Worm (Caenorhabditis elegans) whole organism, late embryonic: ENCODE results near the gene pqn-35.

ENCODE experiments used
- ama-1 ChIP-seq: fragments of 150-350 bp; optimal IDR thresholded peaks from 2 replicates; lab custom pipeline; 2014
- ceh-19 ChIP-seq: fragments of 200-800 bp; sonication (Bioruptor generic); optimal IDR thresholded peaks from 2 replicates; lab custom pipeline; 2018; ENCODE audit warnings: mild to moderate bottlenecking, missing genetic modification characterization, missing compliant biosample characterization
- ceh-9 ChIP-seq: sonication (generic microtip); optimal IDR thresholded peaks from 2 replicates; lab custom pipeline; 2016; ENCODE audit warnings: mild to moderate bottlenecking, missing genetic modification characterization, inconsistent platforms, missing compliant biosample characterization
- dmd-4 ChIP-seq: sonication (generic microtip); optimal IDR thresholded peaks from 2 replicates; lab custom pipeline; 2016; ENCODE audit warnings: borderline replicate concordance, missing genetic modification characterization, missing compliant biosample characterization
- ets-4 ChIP-seq: sonication (generic microtip); optimal IDR thresholded peaks from 2 replicates; lab custom pipeline; 2016; ENCODE audit warnings: missing genetic modification characterization, missing compliant biosample characterization
- fkh-10 ChIP-seq: fragments of 150-350 bp; optimal IDR thresholded peaks from 2 replicates; lab custom pipeline; 2014; ENCODE audit warnings: missing biosample characterization, missing genetic modification reagents, missing genetic modification characterization
- hlh-30 ChIP-seq: sonication (generic microtip); optimal IDR thresholded peaks from 2 replicates; lab custom pipeline; 2017; ENCODE audit warnings: antibody characterized with exemption, missing genetic modification characterization, missing compliant biosample characterization; ENCODE audit not compliant: insufficient read depth
- lin-11 ChIP-seq: fragments of 200-800 bp; sonication (Bioruptor generic); optimal IDR thresholded peaks from 2 replicates; lab custom pipeline; 2018; ENCODE audit warnings: mild to moderate bottlenecking, missing genetic modification characterization, missing compliant biosample characterization
- pha-4 ChIP-seq: fragments of 150-350 bp; optimal IDR thresholded peaks from 2 replicates; lab custom pipeline; 2018; ENCODE audit warnings: missing biosample characterization, missing genetic modification reagents, missing genetic modification characterization
- pqm-1 ChIP-seq: sonication (generic microtip); optimal IDR thresholded peaks from 2 replicates; lab custom pipeline; 2016; ENCODE audit warnings: missing genetic modification characterization, missing compliant biosample characterization

- TF ChIP-seq ama-1 (lab: Kevin White, UChicago) (no peak), ceh-19 (no peak), dmd-4 (tag; lab: Kevin White, UChicago) (no peak), ets-4 (tag; lab: Kevin White, UChicago) (no peak), pqm-1 (tag; lab: Kevin White, UChicago) (no peak), lin-11 (no peak), fkh-10 (GFP tag; lab: Kevin White, UChicago) (no peak), ceh-9 (tag; lab: Kevin White, UChicago) (no peak), pha-4 (tag; lab: Kevin White, UChicago) (no peak), hlh-30 (tag; lab: Kevin White, UChicago) (no peak)
Measured at ce11 chrII:4675481-4675880, 62.7 kb downstream of the pqn-35 start, which contains the start of gene T05A7.3.
